Worm (Caenorhabditis elegans) whole organism, L1 larva: Measurements from ENCODE around the gene tpi-1.
A peak's percentile ranks its signal among the peaks of the same experiment; 100 is the strongest.

Experiments
- Y116A8C.19 ChIP-seq: sonication (generic microtip); optimal IDR thresholded peaks from 2 replicates; lab custom pipeline; 2016; ENCODE audit warnings: missing compliant biosample characterization, missing genetic modification characterization, borderline replicate concordance
- aha-1 ChIP-seq: fragments of 150-350 bp; optimal IDR thresholded peaks from 2 replicates; lab custom pipeline; 2014; ENCODE audit warnings: missing biosample characterization, missing genetic modification characterization
- ama-1 ChIP-seq: fragments of 150-350 bp; optimal IDR thresholded peaks from 2 replicates; lab custom pipeline; 2014
- ceh-63 ChIP-seq: fragments of 200-800 bp; sonication (Bioruptor generic); optimal IDR thresholded peaks from 2 replicates; lab custom pipeline; 2018; ENCODE audit warnings: mild to moderate bottlenecking, missing genetic modification characterization, missing compliant biosample characterization
- ceh-90 ChIP-seq: sonication (generic microtip); optimal IDR thresholded peaks from 2 replicates; lab custom pipeline; 2016; ENCODE audit warnings: missing genetic modification characterization, missing compliant biosample characterization
- dsc-1 ChIP-seq: sonication (generic microtip); optimal IDR thresholded peaks from 2 replicates; lab custom pipeline; 2016; ENCODE audit warnings: mild to moderate bottlenecking, missing genetic modification characterization, missing compliant biosample characterization
- efl-1 ChIP-seq, 4 experiments: fragments of 150-350 bp; optimal IDR thresholded peaks in 3 of 4; peaks in 1 of 4; 1 replicate in 1 of 4; 2 replicates in 3 of 4; lab custom pipeline; 2014; ENCODE audit warnings: missing biosample characterization in 2 of 4, missing genetic modification characterization in 2 of 4, missing genetic modification reagents in 2 of 4
- egl-13 ChIP-seq: sonication (generic microtip); optimal IDR thresholded peaks from 2 replicates; lab custom pipeline; 2016; ENCODE audit warnings: missing genotype, missing genetic modification reagents, missing genetic modification characterization, missing compliant biosample characterization
- elt-2 ChIP-seq: sonication (generic microtip); optimal IDR thresholded peaks from 2 replicates; lab custom pipeline; 2016; ENCODE audit warnings: missing genetic modification characterization, mild to moderate bottlenecking, inconsistent platforms, missing compliant biosample characterization, missing genetic modification reagents
- hlh-17 ChIP-seq: fragments of 200-800 bp; sonication (Bioruptor generic); optimal IDR thresholded peaks from 2 replicates; lab custom pipeline; 2018; ENCODE audit warnings: missing genetic modification characterization, mild to moderate bottlenecking, missing compliant biosample characterization, moderate library complexity, borderline replicate concordance
- irx-1 ChIP-seq: sonication (generic microtip); optimal IDR thresholded peaks from 2 replicates; lab custom pipeline; 2016; ENCODE audit warnings: missing genetic modification characterization, missing compliant biosample characterization
- lin-13 ChIP-seq: fragments of 150-350 bp; optimal IDR thresholded peaks from 2 replicates; lab custom pipeline; 2014; ENCODE audit warnings: missing biosample characterization, missing genetic modification reagents, missing genetic modification characterization
- lin-39 ChIP-seq: fragments of 150-350 bp; optimal IDR thresholded peaks from 2 replicates; lab custom pipeline; 2014; ENCODE audit warnings: missing biosample characterization, missing genetic modification reagents, missing genetic modification characterization
- lir-3 ChIP-seq: sonication (generic microtip); optimal IDR thresholded peaks from 2 replicates; lab custom pipeline; 2016; ENCODE audit warnings: mild to moderate bottlenecking, missing genetic modification characterization, moderate library complexity, missing compliant biosample characterization; ENCODE audit not compliant: poor library complexity
- mef-2 ChIP-seq: fragments of 150-350 bp; optimal IDR thresholded peaks from 2 replicates; lab custom pipeline; 2014; ENCODE audit warnings: missing biosample characterization, missing genetic modification characterization
- mep-1 ChIP-seq: fragments of 150-350 bp; optimal IDR thresholded peaks from 2 replicates; lab custom pipeline; 2014; ENCODE audit warnings: missing biosample characterization, missing genetic modification characterization
- nhr-11 ChIP-seq: fragments of 150-350 bp; optimal IDR thresholded peaks from 2 replicates; lab custom pipeline; 2014; ENCODE audit warnings: missing biosample characterization, missing genetic modification characterization
- nhr-12 ChIP-seq: sonication (generic microtip); optimal IDR thresholded peaks from 2 replicates; lab custom pipeline; 2017; ENCODE audit warnings: missing biosample characterization, missing genetic modification characterization
- nhr-19 ChIP-seq: fragments of 200-800 bp; sonication (Bioruptor generic); conservative IDR thresholded peaks from 2 replicates; pipeline ENCODE4 v1.3.6; 2022; ENCODE audit warnings: missing genetic modification characterization, missing compliant biosample characterization
- nhr-237 ChIP-seq: fragments of 150-350 bp; optimal IDR thresholded peaks from 2 replicates; lab custom pipeline; 2014; ENCODE audit warnings: missing biosample characterization, missing genetic modification characterization
- nhr-90 ChIP-seq: sonication (generic microtip); optimal IDR thresholded peaks from 2 replicates; lab custom pipeline; 2016; ENCODE audit warnings: mild to moderate bottlenecking, missing genetic modification characterization, missing compliant biosample characterization; ENCODE audit not compliant: poor library complexity
- pax-3 ChIP-seq: fragments of 200-800 bp; sonication (Bioruptor generic); optimal IDR thresholded peaks from 2 replicates; lab custom pipeline; 2018; ENCODE audit warnings: mild to moderate bottlenecking, missing genetic modification characterization, moderate library complexity, missing compliant biosample characterization
- pqm-1 ChIP-seq: sonication (generic microtip); optimal IDR thresholded peaks from 3 replicates; lab custom pipeline; 2017; ENCODE audit warnings: missing biosample characterization, missing genetic modification characterization
- snpc-4 ChIP-seq: fragments of 150-350 bp; optimal IDR thresholded peaks from 2 replicates; lab custom pipeline; 2014; ENCODE audit warnings: missing biosample characterization, missing genetic modification characterization
- sup-37 ChIP-seq: fragments of 200-800 bp; sonication (Bioruptor generic); optimal IDR thresholded peaks from 2 replicates; lab custom pipeline; 2018; ENCODE audit warnings: mild to moderate bottlenecking, missing genetic modification characterization, missing compliant biosample characterization
- unc-98 ChIP-seq: fragments of 200-800 bp; sonication (Bioruptor generic); IDR thresholded peaks from 2 replicates; pipeline ENCODE4 v1.3.6; 2022; ENCODE audit warnings: missing genetic modification characterization, missing compliant biosample characterization
- zip-4 ChIP-seq: fragments of 200-800 bp; sonication (Bioruptor generic); optimal IDR thresholded peaks from 2 replicates; lab custom pipeline; 2018; ENCODE audit warnings: mild to moderate bottlenecking, missing genetic modification characterization, moderate library complexity, missing compliant biosample characterization
- ztf-11 ChIP-seq, 2 experiments: sonication (generic microtip); optimal IDR thresholded peaks; 2 replicates each; lab custom pipeline; 2016 to 2017; ENCODE audit warnings: missing genetic modification characterization in 2 of 2, missing biosample characterization in 1 of 2, missing compliant biosample characterization in 1 of 2

The tpi-1 gene

ce11 chrII:11998903-11999302, 40.0 kb downstream of the tpi-1 start, which contains the start of gene Y17G7B.23:
Gene Y17G7B.23 (plus strand): TSS chrII:11999203.
- TF ChIP-seq nhr-12 (tag; lab: Kevin White, UChicago) (no peak), ceh-90 (no peak)

ce11 chrII:11994940-11995339, 44.0 kb downstream of the tpi-1 start:
- TF ChIP-seq ceh-63 (no peak), nhr-237 (tag; lab: Kevin White, UChicago) (no peak), nhr-19 (GFP tag; lab: Robert Waterston, UW) (no peak), dsc-1 (no peak), zip-4 (GFP tag; lab: Kevin White, UChicago) (no peak), ztf-11 (tag; optimal IDR thresholded peaks at IDR 0.05; lab: Kevin White, UChicago) (no peak), elt-2 (tag; lab: Kevin White, UChicago) (no peak), aha-1 (tag; lab: Kevin White, UChicago) (no peak), snpc-4 (tag; lab: Kevin White, UChicago) (no peak), egl-13 (no peak), mef-2 (tag; lab: Kevin White, UChicago) (no peak), pax-3 (tag; lab: Kevin White, UChicago) (no peak), unc-98 (GFP tag; lab: Robert Waterston, UW) (no peak), irx-1 (tag; lab: Kevin White, UChicago) (no peak), nhr-90 (tag; lab: Kevin White, UChicago) (no peak), ceh-90 (no peak)

- TF ChIP-seq lin-13 (GFP tag; lab: Kevin White, UChicago) (no peak), pqm-1 (tag; lab: Kevin White, UChicago) (no peak), efl-1 (optimal IDR thresholded peaks at IDR 0.05; lab: Kevin White, UChicago) (no peak), efl-1 (GFP tag; optimal IDR thresholded peaks at IDR 0.05 in 1 of 2; lab: Kevin White, UChicago) (peak in 1 of 2 experiments; percentile 26), lir-3 (tag; lab: Kevin White, UChicago) (no peak)
Observed at ce11 chrII:11992701-11993100, 46.2 kb downstream of the tpi-1 start, which contains the start of gene dhps-1. Gene dhps-1 (plus strand): TSS chrII:11993001.

- TF ChIP-seq hlh-17 (GFP tag; lab: Kevin White, UChicago) (no peak), snpc-4 (tag; lab: Kevin White, UChicago) (no peak), ama-1 (lab: Kevin White, UChicago) (no peak), sup-37 (no peak), ceh-90 (no peak), lin-39 (tag; lab: Kevin White, UChicago) (no peak), mep-1 (tag; lab: Kevin White, UChicago) (no peak), nhr-90 (tag; lab: Kevin White, UChicago) (no peak), Y116A8C.19 (tag; lab: Kevin White, UChicago) (no peak), nhr-11 (no peak), unc-98 (GFP tag; lab: Robert Waterston, UW) (no peak)
- TF ChIP-seq, all 84 proteins: peak for 0
Observed at ce11 chrII:11988724-11989123, 50.2 kb downstream of the tpi-1 start, which contains the start of gene Y17G7B.3. Gene Y17G7B.3 (plus strand): TSS chrII:11989024.
